Worm (Caenorhabditis elegans) whole organism, L3 larva: Measurements from ENCODE around the gene Y54F10AM.8.

ENCODE experiments used
- R02D3.7 ChIP-seq: fragments of 150-350 bp; optimal IDR thresholded peaks from 2 replicates; lab custom pipeline; 2014; ENCODE audit warnings: missing biosample characterization, missing genetic modification characterization
- ZK546.5 ChIP-seq: sonication (generic microtip); optimal IDR thresholded peaks from 2 replicates; lab custom pipeline; 2017; ENCODE audit warnings: missing biosample characterization, missing genetic modification characterization
- ama-1 ChIP-seq: fragments of 150-350 bp; optimal IDR thresholded peaks from 2 replicates; lab custom pipeline; 2018
- ceh-16 ChIP-seq: sonication (generic microtip); optimal IDR thresholded peaks from 2 replicates; lab custom pipeline; 2017; ENCODE audit warnings: missing biosample characterization, missing genetic modification characterization
- ceh-28 ChIP-seq: fragments of 150-350 bp; optimal IDR thresholded peaks from 2 replicates; lab custom pipeline; 2014; ENCODE audit warnings: missing biosample characterization, missing genetic modification reagents, missing genetic modification characterization
- ceh-82 ChIP-seq: fragments of 150-350 bp; optimal IDR thresholded peaks from 2 replicates; lab custom pipeline; 2014; ENCODE audit warnings: missing biosample characterization, missing genetic modification characterization
- ceh-9 ChIP-seq: sonication (generic microtip); optimal IDR thresholded peaks from 2 replicates; lab custom pipeline; 2018; ENCODE audit warnings: missing biosample characterization, missing genetic modification characterization
- daf-12 ChIP-seq: fragments of 150-350 bp; optimal IDR thresholded peaks from 2 replicates; lab custom pipeline; 2014; ENCODE audit warnings: missing biosample characterization, missing genetic modification reagents, missing genetic modification characterization
- egl-27 ChIP-seq: sonication (generic microtip); optimal IDR thresholded peaks from 4 replicates; lab custom pipeline; 2017; ENCODE audit warnings: missing biosample characterization, missing genetic modification reagents, missing genetic modification characterization
- egl-5 ChIP-seq: fragments of 150-350 bp; optimal IDR thresholded peaks from 2 replicates; lab custom pipeline; 2017; ENCODE audit warnings: missing biosample characterization, missing genetic modification reagents, missing genetic modification characterization, inconsistent platforms
- elt-1 ChIP-seq: fragments of 150-350 bp; optimal IDR thresholded peaks from 2 replicates; lab custom pipeline; 2014; ENCODE audit warnings: missing biosample characterization, missing genetic modification characterization
- elt-3 ChIP-seq, 3 experiments: fragments of 150-350 bp in 1 of 3; sonication (generic microtip) in 2 of 3; optimal IDR thresholded peaks; 2 replicates in 2 of 3; 4 replicates in 1 of 3; lab custom pipeline; 2014 to 2017; ENCODE audit warnings: missing biosample characterization in 3 of 3, missing genetic modification characterization in 3 of 3
- eor-1 ChIP-seq, 2 experiments: fragments of 150-350 bp; optimal IDR thresholded peaks; 2 replicates each; lab custom pipeline; 2014 to 2018; ENCODE audit warnings: missing biosample characterization in 2 of 2, missing genetic modification characterization in 2 of 2
- fkh-10 ChIP-seq: sonication (generic microtip); optimal IDR thresholded peaks from 2 replicates; lab custom pipeline; 2017; ENCODE audit warnings: missing biosample characterization, missing genetic modification reagents, missing genetic modification characterization
- fkh-2 ChIP-seq: fragments of 150-350 bp; optimal IDR thresholded peaks from 2 replicates; lab custom pipeline; 2014; ENCODE audit warnings: missing biosample characterization, missing genetic modification reagents, missing genetic modification characterization
- fos-1 ChIP-seq: fragments of 150-350 bp; optimal IDR thresholded peaks from 2 replicates; lab custom pipeline; 2014; ENCODE audit warnings: missing biosample characterization, missing genetic modification characterization
- hmg-11 ChIP-seq: sonication (generic microtip); optimal IDR thresholded peaks from 2 replicates; lab custom pipeline; 2016; ENCODE audit warnings: missing genetic modification characterization, missing compliant biosample characterization
- jun-1 ChIP-seq: fragments of 150-350 bp; optimal IDR thresholded peaks from 2 replicates; lab custom pipeline; 2014; ENCODE audit warnings: missing biosample characterization, missing genetic modification reagents, missing genetic modification characterization
- lin-15B ChIP-seq: fragments of 150-350 bp; optimal IDR thresholded peaks from 2 replicates; lab custom pipeline; 2014; ENCODE audit warnings: missing biosample characterization, missing genetic modification characterization
- lin-39 ChIP-seq: fragments of 150-350 bp; optimal IDR thresholded peaks from 2 replicates; lab custom pipeline; 2018; ENCODE audit warnings: missing biosample characterization, missing genetic modification reagents, missing genetic modification characterization
- lsy-12 ChIP-seq: sonication (generic microtip); optimal IDR thresholded peaks from 2 replicates; lab custom pipeline; 2016; ENCODE audit warnings: mild to moderate bottlenecking, missing genetic modification characterization, missing compliant biosample characterization
- mdl-1 ChIP-seq: fragments of 150-350 bp; optimal IDR thresholded peaks from 2 replicates; lab custom pipeline; 2014; ENCODE audit warnings: missing biosample characterization, missing genetic modification characterization
- mml-1 ChIP-seq: fragments of 150-350 bp; sonication (generic microtip); optimal IDR thresholded peaks from 3 replicates; lab custom pipeline; 2014; ENCODE audit warnings: missing biosample characterization, missing genetic modification characterization
- nfya-1 ChIP-seq: sonication (generic microtip); optimal IDR thresholded peaks from 2 replicates; lab custom pipeline; 2017; ENCODE audit warnings: missing genetic modification characterization, mild to moderate bottlenecking, missing compliant biosample characterization, antibody characterized with exemption, moderate library complexity; ENCODE audit not compliant: insufficient read depth
- nhr-11 ChIP-seq: fragments of 150-350 bp; optimal IDR thresholded peaks from 2 replicates; lab custom pipeline; 2014; ENCODE audit warnings: missing biosample characterization, missing genetic modification characterization
- nhr-12 ChIP-seq: fragments of 150-350 bp; optimal IDR thresholded peaks from 2 replicates; lab custom pipeline; 2014; ENCODE audit warnings: missing biosample characterization, missing genetic modification characterization
- nhr-23 ChIP-seq: fragments of 150-350 bp; optimal IDR thresholded peaks from 2 replicates; lab custom pipeline; 2014; ENCODE audit warnings: missing biosample characterization, missing genetic modification reagents, missing genetic modification characterization
- nhr-237 ChIP-seq: fragments of 150-350 bp; optimal IDR thresholded peaks from 2 replicates; lab custom pipeline; 2014; ENCODE audit warnings: missing biosample characterization, missing genetic modification characterization
- nhr-25 ChIP-seq: sonication (generic microtip); optimal IDR thresholded peaks from 2 replicates; lab custom pipeline; 2017; ENCODE audit warnings: missing biosample characterization, missing genetic modification characterization
- nhr-43 ChIP-seq: sonication (generic microtip); optimal IDR thresholded peaks from 2 replicates; lab custom pipeline; 2016; ENCODE audit warnings: mild to moderate bottlenecking, missing genetic modification characterization, missing compliant biosample characterization; ENCODE audit not compliant: poor library complexity, severe bottlenecking
- nhr-67 ChIP-seq: fragments of 150-350 bp; optimal IDR thresholded peaks from 2 replicates; lab custom pipeline; 2014; ENCODE audit warnings: missing biosample characterization, missing genetic modification characterization
- nhr-76 ChIP-seq: fragments of 150-350 bp; sonication (generic microtip); optimal IDR thresholded peaks from 5 replicates; lab custom pipeline; 2014; ENCODE audit warnings: missing biosample characterization, missing genetic modification characterization
- nhr-77 ChIP-seq: fragments of 150-350 bp; optimal IDR thresholded peaks from 2 replicates; lab custom pipeline; 2014; ENCODE audit warnings: missing biosample characterization, missing genetic modification characterization
- pha-4 ChIP-seq: fragments of 150-350 bp; optimal IDR thresholded peaks from 2 replicates; lab custom pipeline; 2014; ENCODE audit warnings: missing biosample characterization, missing genetic modification reagents, missing genetic modification characterization
- pqm-1 ChIP-seq: fragments of 150-350 bp; optimal IDR thresholded peaks from 2 replicates; lab custom pipeline; 2017; ENCODE audit warnings: missing biosample characterization, missing genetic modification characterization, inconsistent platforms
- sea-2 ChIP-seq: fragments of 150-350 bp; sonication (generic microtip); optimal IDR thresholded peaks from 4 replicates; lab custom pipeline; 2014; ENCODE audit warnings: missing biosample characterization, missing genetic modification reagents, missing genetic modification characterization
- skn-1 ChIP-seq: fragments of 150-350 bp; optimal IDR thresholded peaks from 2 replicates; lab custom pipeline; 2014; ENCODE audit warnings: missing biosample characterization, missing genetic modification characterization
- snpc-4 ChIP-seq: fragments of 150-350 bp; optimal IDR thresholded peaks from 2 replicates; lab custom pipeline; 2014; ENCODE audit warnings: missing biosample characterization, missing genetic modification characterization
- tbx-2 ChIP-seq: sonication (generic microtip); optimal IDR thresholded peaks from 2 replicates; lab custom pipeline; 2016; ENCODE audit warnings: mild to moderate bottlenecking, missing genetic modification characterization, missing compliant biosample characterization
- unc-39 ChIP-seq: sonication (generic microtip); optimal IDR thresholded peaks from 4 replicates; lab custom pipeline; 2017; ENCODE audit warnings: missing biosample characterization, missing genetic modification characterization
- unc-62 ChIP-seq: fragments of 150-350 bp; sonication (generic microtip); optimal IDR thresholded peaks from 4 replicates; lab custom pipeline; 2014; ENCODE audit warnings: missing biosample characterization, missing genetic modification reagents, missing genetic modification characterization
- zag-1 ChIP-seq: fragments of 150-350 bp; optimal IDR thresholded peaks from 2 replicates; lab custom pipeline; 2014; ENCODE audit warnings: missing biosample characterization, missing genetic modification characterization
- ztf-4 ChIP-seq: fragments of 150-350 bp; optimal IDR thresholded peaks from 2 replicates; lab custom pipeline; 2014; ENCODE audit warnings: missing biosample characterization, missing genetic modification characterization

The Y54F10AM.8 gene

DNA sequence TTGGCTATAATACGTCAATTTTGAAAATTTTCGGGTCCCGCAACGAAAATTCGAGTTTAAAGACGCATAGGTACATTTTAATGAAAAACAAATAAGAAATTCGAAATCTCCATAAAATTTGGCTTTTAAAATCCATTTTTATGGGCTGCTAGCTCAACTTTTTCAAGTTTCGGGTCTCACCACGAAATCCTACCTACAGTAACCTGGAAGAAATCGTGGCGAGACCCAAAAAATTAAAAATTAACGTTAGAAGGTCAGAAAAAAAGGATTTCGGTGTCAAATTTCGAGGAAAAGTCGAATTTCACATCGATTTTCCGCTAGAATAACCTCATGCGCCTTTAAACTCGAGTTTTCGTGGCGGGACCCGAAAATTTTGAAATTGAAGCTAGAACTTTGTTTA, 25.6 kb downstream of the Y54F10AM.8 start:
- TF ChIP-seq egl-27 (tag; lab: Kevin White, UChicago) (no peak), lin-15B (no peak)
- TF ChIP-seq, all 47 proteins: peak for 0

DNA sequence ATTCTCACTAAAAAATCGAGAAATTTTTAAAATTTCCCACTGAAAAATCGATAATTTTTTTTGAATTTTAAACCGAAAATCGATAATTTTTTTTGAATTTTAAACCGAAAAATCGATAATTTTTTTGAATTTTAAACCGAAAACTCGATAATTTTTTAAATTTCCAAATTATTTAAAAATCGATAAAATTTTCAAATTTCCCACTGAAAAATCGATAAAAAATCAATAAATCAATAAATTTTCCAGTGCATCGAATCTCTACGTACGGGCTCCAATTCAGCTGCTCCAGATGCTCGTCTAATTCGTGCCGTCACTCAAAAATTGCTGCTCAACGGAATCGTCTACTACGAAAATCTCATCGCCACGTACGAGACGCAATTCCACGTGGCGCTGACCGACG, 29.2 kb downstream of the Y54F10AM.8 start:
- no peak for TF ChIP-seq fkh-2 (tag; lab: Kevin White, UChicago)
- TF ChIP-seq ceh-9, result no peak
- TF ChIP-seq fos-1 (tag; lab: Kevin White, UChicago), result no peak
- no peak for TF ChIP-seq snpc-4 (tag; lab: Kevin White, UChicago)
- TF ChIP-seq pqm-1, result no peak
- no peak for TF ChIP-seq ZK546.5 (tag; lab: Kevin White, UChicago)
- TF ChIP-seq ceh-28, result peak; percentile 97
- no peak for TF ChIP-seq elt-1 (tag; lab: Kevin White, UChicago)
- TF ChIP-seq unc-62 (GFP tag; lab: Kevin White, UChicago), result no peak

DNA sequence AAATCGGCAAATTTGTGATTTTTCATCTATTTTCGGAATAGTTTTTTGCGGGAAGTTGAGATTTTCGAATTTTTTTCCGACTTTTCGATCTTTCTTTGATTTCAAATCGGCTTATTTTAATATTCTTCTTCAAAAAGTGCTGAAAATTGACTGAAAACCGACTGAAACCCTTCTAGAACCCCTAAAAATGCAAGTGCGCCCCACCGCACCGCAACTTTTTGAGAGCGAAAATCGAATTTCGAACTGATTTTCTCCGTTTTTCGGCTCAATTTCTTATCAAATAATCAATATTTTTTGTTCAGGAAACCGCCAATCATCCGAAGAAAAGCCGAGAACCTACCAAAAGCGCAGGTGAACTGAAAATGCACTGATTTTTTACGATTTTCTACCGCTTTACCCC, 30.5 kb downstream of the Y54F10AM.8 start:
- TF ChIP-seq nhr-67 (tag; lab: Kevin White, UChicago), result no peak

DNA sequence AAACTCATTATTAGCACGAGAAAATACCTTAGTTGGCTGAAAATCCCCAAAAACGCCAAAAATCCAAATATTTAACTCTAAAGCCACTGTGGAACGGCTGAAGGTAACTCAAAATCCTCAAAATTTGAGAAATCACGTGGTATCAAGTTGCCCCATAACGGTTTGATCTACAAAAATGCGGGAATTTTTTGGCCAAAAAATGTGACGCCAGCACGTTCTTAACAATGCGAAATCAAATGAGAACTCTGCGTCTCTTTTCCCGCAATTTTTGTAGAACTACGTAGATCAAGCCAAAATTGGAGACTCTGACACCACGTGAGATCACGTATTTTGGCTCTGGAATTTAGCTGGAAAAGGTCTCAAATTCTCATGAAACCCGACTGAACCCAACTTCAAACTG, 33.0 kb downstream of the Y54F10AM.8 start:
- no peak for TF ChIP-seq elt-1 (tag; lab: Kevin White, UChicago)
- no peak for TF ChIP-seq ceh-9
- TF ChIP-seq mdl-1 (tag; lab: Kevin White, UChicago), result no peak
- TF ChIP-seq lin-39, result no peak

DNA sequence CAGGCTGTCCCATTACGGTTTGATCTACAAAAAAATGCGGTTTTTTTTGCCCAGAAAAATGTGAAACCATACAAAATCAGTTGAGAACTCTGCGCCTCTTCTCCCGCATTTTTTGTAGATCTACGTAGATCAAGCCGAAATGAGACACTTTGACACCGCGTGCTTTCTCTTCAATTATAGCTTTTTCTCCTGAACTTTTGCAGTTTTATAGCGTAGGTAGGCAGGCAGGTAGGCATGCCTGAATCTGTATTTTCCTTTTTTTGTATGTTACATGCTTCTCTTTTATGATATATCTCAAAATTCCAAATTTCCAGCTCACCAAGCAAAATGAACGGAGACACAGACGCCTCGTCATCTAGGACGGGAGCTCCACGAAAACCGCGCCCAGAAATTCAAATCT, 34.2 kb downstream of the Y54F10AM.8 start, which contains the start of gene smg-6:
Gene smg-6, plus strand, starts transcription at position 301 of the 400 bp plus-strand sequence.
- TF ChIP-seq ama-1 (lab: Kevin White, UChicago) (no peak), zag-1 (tag; lab: Kevin White, UChicago) (no peak), lsy-12 (no peak), unc-62 (GFP tag; lab: Kevin White, UChicago) (no peak)

DNA sequence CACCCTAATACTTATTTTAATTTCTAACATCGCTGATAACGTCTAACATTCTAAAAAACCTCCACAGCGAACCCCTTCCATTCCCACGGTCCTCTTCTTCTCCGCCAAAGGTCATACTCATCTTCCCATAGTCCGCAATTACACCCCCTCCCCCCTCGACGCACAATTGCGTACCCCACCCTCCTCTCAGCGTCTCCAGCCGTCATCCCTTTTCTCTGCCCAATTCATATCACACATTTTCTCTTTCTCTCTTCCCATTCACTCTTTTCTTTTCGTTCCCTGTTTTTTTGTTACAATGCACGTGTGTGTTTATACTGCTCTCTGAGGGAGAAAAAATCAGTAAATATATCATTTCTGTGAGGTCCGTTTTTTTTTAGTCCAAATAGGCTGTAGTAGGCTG, 35.9 kb downstream of the Y54F10AM.8 start:
- TF ChIP-seq lin-39, result peak; percentile 60
- no peak for TF ChIP-seq unc-39 (tag; lab: Kevin White, UChicago)
- no peak for TF ChIP-seq egl-5
- no peak for TF ChIP-seq snpc-4 (tag; lab: Kevin White, UChicago)
- no peak for TF ChIP-seq mdl-1 (tag; lab: Kevin White, UChicago)
- TF ChIP-seq ceh-16 (tag; lab: Kevin White, UChicago), result no peak
- TF ChIP-seq unc-62 (GFP tag; lab: Kevin White, UChicago), result no peak
- TF ChIP-seq ceh-28, result no peak
- no peak for TF ChIP-seq daf-12 (tag; lab: Kevin White, UChicago)
- no peak for TF ChIP-seq mml-1
- TF ChIP-seq eor-1 (tag; optimal IDR thresholded peaks at IDR 0.05; lab: Kevin White, UChicago), result no peak
- TF ChIP-seq pqm-1, result peak; percentile 2
- TF ChIP-seq pha-4 (tag; lab: Kevin White, UChicago), result peak; percentile 84
- peak; percentile 20 for TF ChIP-seq egl-27 (tag; lab: Kevin White, UChicago)
- TF ChIP-seq lin-15B, result peak; percentile 53
- TF ChIP-seq tbx-2 (tag; lab: Kevin White, UChicago), result no peak
- no peak for TF ChIP-seq elt-3 (tag; optimal IDR thresholded peaks at IDR 0.05; lab: Kevin White, UChicago)
- peak; percentile 21 for TF ChIP-seq fkh-10 (GFP tag; lab: Kevin White, UChicago)
- TF ChIP-seq nfya-1 (tag; lab: Kevin White, UChicago), result peak; percentile 69
- no peak for TF ChIP-seq ama-1 (lab: Kevin White, UChicago)
- TF ChIP-seq nhr-43 (tag; lab: Kevin White, UChicago), result no peak
- peak; percentile 42 for TF ChIP-seq nhr-25
- TF ChIP-seq nhr-23, result no peak
- TF ChIP-seq ceh-82, result no peak
- TF ChIP-seq fos-1 (tag; lab: Kevin White, UChicago), result no peak
- no peak for TF ChIP-seq lsy-12
- TF ChIP-seq zag-1 (tag; lab: Kevin White, UChicago), result no peak
- no peak for TF ChIP-seq skn-1
- TF ChIP-seq nhr-12 (tag; lab: Kevin White, UChicago), result no peak
- no peak for TF ChIP-seq nhr-76 (tag; lab: Kevin White, UChicago)
- no peak for TF ChIP-seq ztf-4 (tag; lab: Kevin White, UChicago)
- TF ChIP-seq hmg-11 (tag; lab: Kevin White, UChicago), result peak; percentile 83
- TF ChIP-seq R02D3.7 (tag; lab: Kevin White, UChicago), result no peak
- no peak for TF ChIP-seq jun-1 (tag; lab: Kevin White, UChicago)
- TF ChIP-seq nhr-77 (tag; lab: Kevin White, UChicago), result no peak
- no peak for TF ChIP-seq nhr-11 (tag; lab: Kevin White, UChicago)
- TF ChIP-seq nhr-67 (tag; lab: Kevin White, UChicago), result no peak
- TF ChIP-seq nhr-237, result no peak
- TF ChIP-seq ceh-9, result no peak
- TF ChIP-seq sea-2 (GFP tag; lab: Kevin White, UChicago), result no peak
